Worm (Caenorhabditis elegans): ENCODE results near the gene Y43F8B.28.

DNA sequence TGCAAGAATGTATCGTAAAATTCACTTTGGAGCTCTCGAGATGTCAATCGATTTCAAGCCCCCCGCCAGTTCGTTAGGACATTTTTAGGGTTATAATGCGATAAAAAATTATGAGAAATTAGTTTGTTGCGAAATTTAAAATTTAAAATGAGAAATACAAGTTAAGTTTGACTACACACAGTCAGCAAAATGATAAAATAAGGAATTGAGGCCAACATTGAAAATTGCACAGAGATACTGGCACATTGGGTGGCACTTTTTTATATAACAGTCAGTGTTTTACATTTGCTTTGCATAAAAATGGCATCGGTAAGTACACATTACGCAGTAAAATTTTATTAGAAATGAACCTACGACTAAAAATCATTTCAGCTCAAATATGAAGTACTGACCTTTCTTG lies 17.0 kb upstream of the Y43F8B.28 start, which contains the start of gene Y43F8B.12:
- TF ChIP-seq unc-62 (GFP tag; optimal IDR thresholded peaks at IDR 0.05 in 1 of 2): no peak
- TF ChIP-seq unc-62 (tag; optimal IDR thresholded peaks at IDR 0.05): no peak
- TF ChIP-seq snpc-4 (tag; optimal IDR thresholded peaks at IDR 0.05): no peak
- TF ChIP-seq mdl-1 (tag; optimal IDR thresholded peaks at IDR 0.05): no peak
- no peak for TF ChIP-seq fkh-10 (GFP tag; optimal IDR thresholded peaks at IDR 0.05)
- TF ChIP-seq ZK546.5 (tag; optimal IDR thresholded peaks at IDR 0.05): no peak
- no peak for TF ChIP-seq nhr-77 (tag; optimal IDR thresholded peaks at IDR 0.05)

Measured in whole organism, L4 larva.